Worm (Caenorhabditis elegans) whole organism, L1 larva: ENCODE data around the gene pnc-1.

Experiments used
- aly-2 ChIP-seq: fragments of 150-350 bp; optimal IDR thresholded peaks from 2 replicates; lab custom pipeline; 2014; ENCODE audit warnings: missing biosample characterization, missing genetic modification characterization
- ama-1 ChIP-seq: fragments of 150-350 bp; optimal IDR thresholded peaks from 2 replicates; lab custom pipeline; 2014
- irx-1 ChIP-seq: sonication (generic microtip); optimal IDR thresholded peaks from 2 replicates; lab custom pipeline; 2016; ENCODE audit warnings: missing genetic modification characterization, missing compliant biosample characterization
- mab-9 ChIP-seq: fragments of 200-800 bp; sonication (Bioruptor generic); IDR thresholded peaks from 2 replicates; pipeline ENCODE4 v1.3.6; 2022; ENCODE audit warnings: missing genetic modification reagents, missing genetic modification characterization, missing compliant biosample characterization
- nhr-237 ChIP-seq: fragments of 150-350 bp; optimal IDR thresholded peaks from 2 replicates; lab custom pipeline; 2014; ENCODE audit warnings: missing biosample characterization, missing genetic modification characterization
- unc-62 ChIP-seq: fragments of 150-350 bp; optimal IDR thresholded peaks from 2 replicates; lab custom pipeline; 2014; ENCODE audit warnings: missing biosample characterization, missing genetic modification reagents, missing genetic modification characterization
- ztf-11 ChIP-seq, 2 experiments: sonication (generic microtip); optimal IDR thresholded peaks; 2 replicates each; lab custom pipeline; 2016 to 2017; ENCODE audit warnings: missing genetic modification characterization in 2 of 2, missing biosample characterization in 1 of 2, missing compliant biosample characterization in 1 of 2

- TF ChIP-seq ztf-11 (tag; optimal IDR thresholded peaks at IDR 0.05; lab: Kevin White, UChicago) (no peak), nhr-237 (tag; lab: Kevin White, UChicago) (no peak), irx-1 (tag; lab: Kevin White, UChicago) (no peak), aly-2 (tag; lab: Kevin White, UChicago) (no peak), mab-9 (no peak), ama-1 (lab: Kevin White, UChicago) (no peak), unc-62 (GFP tag; lab: Kevin White, UChicago) (no peak)
These were observed 765 bp upstream of the pnc-1 start for ce11 chrIV:183519-183918.
